Worm (Caenorhabditis elegans): ENCODE results near the gene F10C1.8.

Gene F10C1.8

ce11 chrII:5744342-5744741, 9.9 kb upstream of the F10C1.8 start:
- TF ChIP-seq mdl-1 (tag; optimal IDR thresholded peaks at IDR 0.05) (no peak), duxl-1 (tag; optimal IDR thresholded peaks at IDR 0.05; ENCODE audit: poor library complexity) (no peak), dve-1 (tag; optimal IDR thresholded peaks at IDR 0.05; ENCODE audit: insufficient read depth) (peak; percentile 59), pqm-1 (tag; optimal IDR thresholded peaks at IDR 0.05) (peak; percentile 52), dmd-6 (GFP tag; IDR thresholded peaks at IDR 0.05) (peak; percentile 55), egl-27 (tag; optimal IDR thresholded peaks at IDR 0.05) (no peak), zfp-2 (tag; optimal IDR thresholded peaks at IDR 0.05) (no peak), lim-7 (GFP tag; IDR thresholded peaks at IDR 0.05) (no peak), F49E8.2 (tag; optimal IDR thresholded peaks at IDR 0.05; ENCODE audit: borderline replicate concordance) (no peak)

- TF ChIP-seq dmd-6 (GFP tag; IDR thresholded peaks at IDR 0.05): 0 out of 2 replicates have a peak, but pooled peaks have one; percentile 17
- TF ChIP-seq nhr-10 (tag; optimal IDR thresholded peaks at IDR 0.05): no peak
These were observed 9.2 kb upstream of the F10C1.8 start, which contains the start of gene F10C1.9 for ce11 chrII:5745088-5745487. Gene F10C1.9 (minus strand): TSS chrII:5745284.

- TF ChIP-seq zag-1 (tag; optimal IDR thresholded peaks at IDR 0.05) (no peak), jun-1 (tag; optimal IDR thresholded peaks at IDR 0.05) (no peak), dmd-6 (GFP tag; IDR thresholded peaks at IDR 0.05) (peak; percentile 21; the same call in 1 of the 2 replicates), F49E8.2 (tag; optimal IDR thresholded peaks at IDR 0.05; ENCODE audit: borderline replicate concordance) (no peak), Y48G9A.11 (GFP tag; IDR thresholded peaks at IDR 0.05) (no peak), daf-16 (GFP tag; optimal IDR thresholded peaks at IDR 0.05) (no peak), daf-16 (tag; optimal IDR thresholded peaks at IDR 0.05) (peak; percentile 27), pqm-1 (tag; optimal IDR thresholded peaks at IDR 0.05) (peak; percentile 73), nhr-6 (tag; optimal IDR thresholded peaks at IDR 0.05) (no peak), arid-1 (GFP tag; conservative IDR thresholded peaks at IDR 0.05) (no peak), aha-1 (tag) (no peak), nhr-28 (tag; optimal IDR thresholded peaks at IDR 0.05) (peak; percentile 72), hlh-11 (tag; optimal IDR thresholded peaks at IDR 0.05) (peak; percentile 30)
These were observed 7.0 kb upstream of the F10C1.8 start for ce11 chrII:5747312-5747711.

ce11 chrII:5748395-5748794, 5.9 kb upstream of the F10C1.8 start:
- TF ChIP-seq nhr-28 (tag; optimal IDR thresholded peaks at IDR 0.05): peak; percentile 72
- TF ChIP-seq pqm-1 (tag; optimal IDR thresholded peaks at IDR 0.05): peak; percentile 100
- TF ChIP-seq nhr-48 (tag; optimal IDR thresholded peaks at IDR 0.05): peak; percentile 27
- no peak for TF ChIP-seq daf-19 (GFP tag; conservative IDR thresholded peaks at IDR 0.05)
- TF ChIP-seq mxl-3 (GFP tag; optimal IDR thresholded peaks at IDR 0.05): peak; percentile 14
- TF ChIP-seq daf-8 (GFP tag; IDR thresholded peaks at IDR 0.05): no peak
- peak; percentile 87 for TF ChIP-seq dmd-6 (GFP tag; IDR thresholded peaks at IDR 0.05)
- peak; percentile 28; the same call in 1 of the 2 replicates for TF ChIP-seq php-3 (GFP tag; IDR thresholded peaks at IDR 0.05)
- TF ChIP-seq hlh-11 (tag; optimal IDR thresholded peaks at IDR 0.05): peak; percentile 85
- TF ChIP-seq unc-62 (GFP tag; optimal IDR thresholded peaks at IDR 0.05 in 1 of 2): peak in 1 of 2 experiments; percentile 55
- no peak for TF ChIP-seq unc-62 (tag; optimal IDR thresholded peaks at IDR 0.05)
- TF ChIP-seq mep-1 (tag; optimal IDR thresholded peaks at IDR 0.05): peak; percentile 40
- peak; percentile 45; the same call in 1 of the 2 replicates for TF ChIP-seq tra-1 (GFP tag; IDR thresholded peaks at IDR 0.05)
- TF ChIP-seq pha-4 (GFP tag; IDR thresholded peaks at IDR 0.05): peak; percentile 25; the same call in 1 of the 2 replicates
- TF ChIP-seq pha-4 (tag; optimal IDR thresholded peaks at IDR 0.05): no peak
- TF ChIP-seq dve-1 (tag; optimal IDR thresholded peaks at IDR 0.05; ENCODE audit: insufficient read depth): peak; percentile 89
- no peak for TF ChIP-seq spr-3 (GFP tag; optimal IDR thresholded peaks at IDR 0.05)
- no peak for TF ChIP-seq skn-1 (tag; optimal IDR thresholded peaks at IDR 0.05)
- TF ChIP-seq daf-16 (GFP tag; optimal IDR thresholded peaks at IDR 0.05): peak in 1 of 2 experiments; percentile 0
- peak; percentile 78 for TF ChIP-seq daf-16 (tag; optimal IDR thresholded peaks at IDR 0.05)
- TF ChIP-seq nhr-10 (tag; optimal IDR thresholded peaks at IDR 0.05): peak; percentile 46
- no peak for TF ChIP-seq ztf-7 (tag; optimal IDR thresholded peaks at IDR 0.05)
